Fruit fly (Drosophila melanogaster) whole organism, embryonic: ENCODE results near the gene how.
A peak's percentile ranks its signal among the peaks of the same experiment; 100 is the strongest.

ENCODE experiments used
- Bteb2 ChIP-seq: fragments of 200-800 bp; sonication (Bioruptor generic); optimal IDR thresholded peaks from 2 replicates; lab custom pipeline; 2016; ENCODE audit warnings: missing biosample characterization, missing genetic modification characterization
- CG13894 ChIP-seq: fragments of 200-800 bp; sonication (Bioruptor generic); optimal IDR thresholded peaks from 3 replicates; lab custom pipeline; 2018; ENCODE audit warnings: missing biosample characterization, mild to moderate bottlenecking, missing genetic modification characterization, moderate library complexity
- CG14860 ChIP-seq: fragments of 200-800 bp; sonication (Bioruptor generic); IDR thresholded peaks from 3 replicates; pipeline ENCODE4 v1.3.6; 2022; ENCODE audit warnings: missing biosample characterization, missing genetic modification characterization; ENCODE audit not compliant: partially characterized antibody
- CG15696 ChIP-seq: fragments of 200-800 bp; sonication (Bioruptor generic); optimal IDR thresholded peaks from 2 replicates; lab custom pipeline; 2019; ENCODE audit warnings: missing biosample characterization, mild to moderate bottlenecking, missing genetic modification characterization, moderate library complexity
- CG1602 ChIP-seq: fragments of 200-800 bp; sonication (Bioruptor generic); optimal IDR thresholded peaks from 3 replicates; lab custom pipeline; 2016; ENCODE audit warnings: missing biosample characterization, missing genetic modification characterization
- CG18619 ChIP-seq: fragments of 200-800 bp; sonication (Bioruptor generic); optimal IDR thresholded peaks from 3 replicates; lab custom pipeline; 2017; ENCODE audit warnings: missing biosample characterization, mild to moderate bottlenecking, missing genetic modification characterization
- CG3065 ChIP-seq: fragments of 200-800 bp; sonication (Bioruptor generic); optimal IDR thresholded peaks from 2 replicates; lab custom pipeline; 2016; ENCODE audit warnings: missing biosample characterization, missing genetic modification characterization
- CG31365 ChIP-seq: fragments of 200-800 bp; sonication (Bioruptor generic); optimal IDR thresholded peaks from 2 replicates; lab custom pipeline; 2018; ENCODE audit warnings: missing biosample characterization, mild to moderate bottlenecking, missing genetic modification characterization
- CG3995 ChIP-seq: fragments of 200-800 bp; sonication (Bioruptor generic); optimal IDR thresholded peaks from 3 replicates; lab custom pipeline; 2016; ENCODE audit warnings: missing biosample characterization, missing genetic modification characterization
- CG4730 ChIP-seq: fragments of 200-800 bp; sonication (Bioruptor generic); IDR thresholded peaks from 2 replicates; pipeline ENCODE4 v1.3.6; 2022; ENCODE audit warnings: missing biosample characterization, missing genetic modification characterization
- CG8388 ChIP-seq: fragments of 200-800 bp; sonication (Bioruptor generic); optimal IDR thresholded peaks from 2 replicates; lab custom pipeline; 2019; ENCODE audit warnings: missing biosample characterization, mild to moderate bottlenecking, missing genetic modification characterization, moderate library complexity
- CG9876 ChIP-seq: fragments of 200-800 bp; sonication (Bioruptor generic); optimal IDR thresholded peaks from 2 replicates; lab custom pipeline; 2016; ENCODE audit warnings: missing biosample characterization, missing genetic modification characterization
- Dbx ChIP-seq: fragments of 200-800 bp; sonication (Bioruptor generic); IDR thresholded peaks from 3 replicates; pipeline ENCODE4 v1.3.6; 2022; ENCODE audit warnings: missing biosample characterization, missing genetic modification characterization
- Doc2 ChIP-seq: fragments of 200-800 bp; sonication (Bioruptor generic); IDR thresholded peaks from 2 replicates; pipeline ENCODE4 v1.3.6; 2022; ENCODE audit warnings: missing biosample characterization, missing genetic modification characterization
- Fer2 ChIP-seq: fragments of 200-800 bp; sonication (Bioruptor generic); optimal IDR thresholded peaks from 2 replicates; lab custom pipeline; 2018; ENCODE audit warnings: missing biosample characterization, mild to moderate bottlenecking, missing genetic modification characterization, moderate library complexity
- HHEX ChIP-seq: fragments of 200-800 bp; sonication (Bioruptor generic); optimal IDR thresholded peaks from 3 replicates; lab custom pipeline; 2017; ENCODE audit warnings: missing biosample characterization, mild to moderate bottlenecking, missing genetic modification characterization, missing genetic modification reagents
- Hr78 ChIP-seq, 2 experiments: fragments of 200-800 bp in 1 of 2; fragments of >200 bp in 1 of 2; sonication (Bioruptor generic) in 1 of 2; optimal IDR thresholded peaks; 2 replicates each; lab custom pipeline; 2017 to 2019; ENCODE audit warnings: missing biosample characterization in 2 of 2, missing genetic modification characterization in 2 of 2, mild to moderate bottlenecking in 1 of 2, moderate library complexity in 1 of 2
- Kr ChIP-seq: fragments of 200-800 bp; sonication (Bioruptor generic); optimal IDR thresholded peaks from 2 replicates; lab custom pipeline; 2017; ENCODE audit warnings: missing biosample characterization, mild to moderate bottlenecking, missing genetic modification characterization
- Lpt ChIP-seq: fragments of >200 bp; optimal IDR thresholded peaks from 2 replicates; lab custom pipeline; 2018; ENCODE audit warnings: missing biosample characterization, missing genetic modification characterization
- Nf-YB ChIP-seq: fragments of 200-800 bp; sonication (Bioruptor generic); optimal IDR thresholded peaks from 3 replicates; lab custom pipeline; 2019; ENCODE audit warnings: missing biosample characterization, mild to moderate bottlenecking, missing genetic modification characterization, moderate library complexity
- Side ChIP-seq: fragments of 200-800 bp; sonication (Bioruptor generic); optimal IDR thresholded peaks from 2 replicates; lab custom pipeline; 2016; ENCODE audit warnings: missing biosample characterization, missing genetic modification characterization
- Ssrp ChIP-seq: fragments of 200-800 bp; sonication (Bioruptor generic); optimal IDR thresholded peaks from 2 replicates; lab custom pipeline; 2018; ENCODE audit warnings: missing biosample characterization, mild to moderate bottlenecking, missing genetic modification characterization, moderate library complexity
- Stat92E ChIP-seq, 3 experiments: fragments of >200 bp in 2 of 3; fragments of 200-800 bp in 1 of 3; sonication (Bioruptor generic) in 1 of 3; optimal IDR thresholded peaks; 2 replicates each; lab custom pipeline; 2017 to 2019; ENCODE audit warnings: missing biosample characterization in 3 of 3, missing genetic modification characterization in 3 of 3, mild to moderate bottlenecking in 1 of 3, moderate library complexity in 1 of 3
- Trl ChIP-seq, 3 experiments: fragments of >200 bp in 2 of 3; fragments of 200-800 bp in 1 of 3; sonication (Bioruptor generic) in 1 of 3; optimal IDR thresholded peaks; 2 replicates in 1 of 3; 3 replicates in 2 of 3; lab custom pipeline; 2016 to 2017; ENCODE audit warnings: missing biosample characterization in 1 of 3, missing genetic modification characterization in 1 of 3
- ac ChIP-seq: fragments of 200-800 bp; sonication (Bioruptor generic); optimal IDR thresholded peaks from 3 replicates; lab custom pipeline; 2017; ENCODE audit warnings: missing biosample characterization, mild to moderate bottlenecking, missing genetic modification characterization
- br ChIP-seq: fragments of >200 bp; optimal IDR thresholded peaks from 2 replicates; lab custom pipeline; 2017
- cato ChIP-seq: fragments of 200-800 bp; sonication (Bioruptor generic); optimal IDR thresholded peaks from 2 replicates; lab custom pipeline; 2016; ENCODE audit warnings: missing biosample characterization, missing genetic modification characterization, borderline replicate concordance
- chm ChIP-seq: fragments of 200-800 bp; sonication (Bioruptor generic); IDR thresholded peaks from 2 replicates; pipeline ENCODE4 v1.3.6; 2022; ENCODE audit warnings: missing biosample characterization, missing genetic modification characterization
- crp ChIP-seq, 2 experiments: fragments of 200-800 bp; sonication (Bioruptor generic); optimal IDR thresholded peaks; 2 replicates in 1 of 2; 3 replicates in 1 of 2; lab custom pipeline; 2017; ENCODE audit warnings: missing biosample characterization in 2 of 2, missing genetic modification characterization in 2 of 2, mild to moderate bottlenecking in 1 of 2, moderate library complexity in 1 of 2
- dpn ChIP-seq, 2 experiments: fragments of 200-800 bp; sonication (Bioruptor generic); optimal IDR thresholded peaks; 3 replicates each; lab custom pipeline; 2016; ENCODE audit warnings: missing biosample characterization in 2 of 2, missing genetic modification characterization in 2 of 2
- gce ChIP-seq: fragments of 200-800 bp; sonication (Bioruptor generic); IDR thresholded peaks from 3 replicates; pipeline ENCODE4 v1.3.6; 2022; ENCODE audit warnings: missing biosample characterization, missing genetic modification characterization
- gt ChIP-seq: fragments of 200-800 bp; sonication (Bioruptor generic); IDR thresholded peaks from 2 replicates; pipeline ENCODE4 v1.3.6; 2022; ENCODE audit warnings: missing biosample characterization, missing genetic modification characterization
- jumu ChIP-seq: fragments of 200-800 bp; sonication (Bioruptor generic); optimal IDR thresholded peaks from 3 replicates; lab custom pipeline; 2016; ENCODE audit warnings: missing biosample characterization, missing genetic modification characterization
- lov ChIP-seq, 2 experiments: fragments of 200-800 bp in 1 of 2; fragments of >200 bp in 1 of 2; sonication (Bioruptor generic) in 1 of 2; IDR thresholded peaks in 1 of 2; optimal IDR thresholded peaks in 1 of 2; 2 replicates in 1 of 2; 3 replicates in 1 of 2; pipeline versions ENCODE4 v1.3.6 to Lab custom; 2017 to 2022; ENCODE audit warnings: missing biosample characterization in 1 of 2, missing genetic modification characterization in 1 of 2
- mam ChIP-seq: fragments of 200-800 bp; sonication (Bioruptor generic); optimal IDR thresholded peaks from 3 replicates; lab custom pipeline; 2016; ENCODE audit warnings: missing biosample characterization, missing genetic modification characterization
- nerfin-2 ChIP-seq: fragments of 200-800 bp; sonication (Bioruptor generic); IDR thresholded peaks from 2 replicates; pipeline ENCODE4 v1.3.6; 2022; ENCODE audit warnings: missing biosample characterization, missing genetic modification characterization; ENCODE audit not compliant: partially characterized antibody
- nom ChIP-seq: fragments of 200-800 bp; sonication (Bioruptor generic); optimal IDR thresholded peaks from 2 replicates; lab custom pipeline; 2017; ENCODE audit warnings: missing biosample characterization, missing genetic modification characterization, mild to moderate bottlenecking, moderate library complexity, missing genetic modification reagents
- pnt ChIP-seq: fragments of 200-800 bp; sonication (Bioruptor generic); optimal IDR thresholded peaks from 3 replicates; lab custom pipeline; 2016; ENCODE audit warnings: missing biosample characterization, missing genetic modification characterization
- row ChIP-seq: fragments of 200-800 bp; sonication (Bioruptor generic); IDR thresholded peaks from 3 replicates; pipeline ENCODE4 v1.3.6; 2022; ENCODE audit warnings: missing biosample characterization, missing genetic modification characterization
- sc ChIP-seq, 3 experiments: fragments of >200 bp in 2 of 3; fragments of 200-800 bp in 1 of 3; sonication (Bioruptor generic) in 1 of 3; optimal IDR thresholded peaks; 2 replicates in 2 of 3; 3 replicates in 1 of 3; lab custom pipeline; 2017; ENCODE audit warnings: mild to moderate bottlenecking in 1 of 3, missing biosample characterization in 1 of 3, missing genetic modification characterization in 1 of 3, missing genetic modification reagents in 1 of 3
- sisA ChIP-seq: fragments of 200-800 bp; sonication (Bioruptor generic); IDR thresholded peaks from 2 replicates; pipeline ENCODE4 v1.3.6; 2022; ENCODE audit warnings: missing biosample characterization, missing genetic modification characterization
- sna ChIP-seq: fragments of 200-800 bp; sonication (Bioruptor generic); IDR thresholded peaks from 2 replicates; pipeline ENCODE4 v1.3.6; 2022; ENCODE audit warnings: missing biosample characterization, missing genetic modification characterization; ENCODE audit not compliant: partially characterized antibody
- sug ChIP-seq: fragments of 200-800 bp; optimal IDR thresholded peaks from 2 replicates; lab custom pipeline; 2019; ENCODE audit warnings: missing biosample characterization, mild to moderate bottlenecking, missing genetic modification characterization, moderate library complexity
- tgo ChIP-seq: fragments of 200-800 bp; sonication (Bioruptor generic); IDR thresholded peaks from 3 replicates; pipeline ENCODE4 v1.3.6; 2022; ENCODE audit warnings: missing biosample characterization, missing genetic modification characterization
- tll ChIP-seq, 2 experiments: fragments of 200-800 bp in 1 of 2; fragments of >200 bp in 1 of 2; sonication (Bioruptor generic) in 1 of 2; optimal IDR thresholded peaks; 2 replicates each; lab custom pipeline; 2017 to 2019; ENCODE audit warnings: missing biosample characterization in 2 of 2, missing genetic modification characterization in 2 of 2, mild to moderate bottlenecking in 1 of 2, moderate library complexity in 1 of 2
- vfl ChIP-seq: fragments of 200-800 bp; sonication (Bioruptor generic); optimal IDR thresholded peaks from 2 replicates; lab custom pipeline; 2016; ENCODE audit warnings: missing biosample characterization, missing genetic modification characterization
- wdn ChIP-seq: fragments of 200-800 bp; sonication (Bioruptor generic); IDR thresholded peaks from 2 replicates; pipeline ENCODE4 v1.3.6; 2022; ENCODE audit warnings: missing biosample characterization, missing genetic modification characterization
- wek ChIP-seq: fragments of 200-800 bp; sonication (Bioruptor generic); optimal IDR thresholded peaks from 3 replicates; lab custom pipeline; 2018; ENCODE audit warnings: missing biosample characterization, mild to moderate bottlenecking, missing genetic modification characterization, moderate library complexity
- zfh2 ChIP-seq: fragments of 200-800 bp; sonication (Bioruptor generic); optimal IDR thresholded peaks from 2 replicates; lab custom pipeline; 2016; ENCODE audit warnings: missing biosample characterization, missing genetic modification characterization

Gene how

dm6 chr3R:21992909-21993308, 49.1 kb upstream of the how start (continued):
- TF ChIP-seq sug (no peak), gt (no peak), nom (GFP tag; lab: Kevin White, UChicago) (no peak), CG15696 (no peak), br (lab: Kevin White, UChicago) (no peak), tgo (GFP tag; lab: Robert Waterston, UW) (no peak), Trl (optimal IDR thresholded peaks at IDR 0.05; lab: Kevin White, UChicago) (no peak), Trl (GFP tag; optimal IDR thresholded peaks at IDR 0.05; lab: Kevin White, UChicago) (no peak), gce (GFP tag; lab: Robert Waterston, UW) (no peak), cato (GFP tag; lab: Kevin White, UChicago) (no peak), CG31365 (tag; lab: Kevin White, UChicago) (no peak), nerfin-2 (no peak), sna (GFP tag; lab: Robert Waterston, UW) (no peak), Hr78 (GFP tag; optimal IDR thresholded peaks at IDR 0.05; lab: Kevin White, UChicago) (no peak), sc (optimal IDR thresholded peaks at IDR 0.05; lab: Kevin White, UChicago) (no peak), sc (GFP tag; optimal IDR thresholded peaks at IDR 0.05; lab: Kevin White, UChicago) (no peak), tll (GFP tag; optimal IDR thresholded peaks at IDR 0.05; lab: Kevin White, UChicago) (no peak), sisA (GFP tag; lab: Robert Waterston, UW) (peak; percentile 21; the same call in 1 of the 2 replicates), CG8388 (GFP tag; lab: Kevin White, UChicago) (no peak), Lpt (GFP tag; lab: Kevin White, UChicago) (no peak), vfl (GFP tag; lab: Kevin White, UChicago) (no peak), mam (GFP tag; lab: Kevin White, UChicago) (peak; percentile 60), Fer2 (tag; lab: Kevin White, UChicago) (no peak), HHEX (GFP tag; lab: Kevin White, UChicago) (no peak), Ssrp (tag; lab: Kevin White, UChicago) (no peak), Stat92E (GFP tag; optimal IDR thresholded peaks at IDR 0.05; lab: Kevin White, UChicago) (no peak), pnt (GFP tag; lab: Kevin White, UChicago) (no peak), Kr (no peak), CG13894 (tag; lab: Kevin White, UChicago) (no peak), Nf-YB (GFP tag; lab: Kevin White, UChicago) (no peak), CG1602 (peak; percentile 44), CG9876 (GFP tag; lab: Kevin White, UChicago) (no peak), wek (no peak), wdn (GFP tag; lab: Robert Waterston, UW) (no peak), row (GFP tag; lab: Robert Waterston, UW) (peak; percentile 68), zfh2 (GFP tag; lab: Kevin White, UChicago) (no peak), Bteb2 (no peak), lov (optimal IDR thresholded peaks at IDR 0.05; lab: Kevin White, UChicago) (no peak), lov (GFP tag; IDR thresholded peaks at IDR 0.05; lab: Robert Waterston, UW) (0 out of 3 replicates have a peak, but pooled peaks have one; percentile 38), CG3995 (GFP tag; lab: Kevin White, UChicago) (no peak), CG4730 (GFP tag; lab: Robert Waterston, UW) (peak; percentile 43), CG3065 (GFP tag; lab: Kevin White, UChicago) (no peak), CG14860 (GFP tag; lab: Robert Waterston, UW) (no peak), Side (GFP tag; lab: Kevin White, UChicago) (no peak), chm (GFP tag; lab: Robert Waterston, UW) (no peak), Doc2 (GFP tag; lab: Robert Waterston, UW) (no peak), dpn (GFP tag; optimal IDR thresholded peaks at IDR 0.05; lab: Kevin White, UChicago) (peak; percentile 19 to 65), Dbx (GFP tag; lab: Robert Waterston, UW) (no peak), CG18619 (GFP tag; lab: Kevin White, UChicago) (no peak), jumu (GFP tag; lab: Kevin White, UChicago) (no peak), crp (GFP tag; optimal IDR thresholded peaks at IDR 0.05; lab: Kevin White, UChicago) (no peak), ac (no peak)
